Worm (Caenorhabditis elegans) whole organism, L1 larva: ENCODE measurements around the gene apd-3.

Experiments used
- aha-1 ChIP-seq: fragments of 150-350 bp; optimal IDR thresholded peaks from 2 replicates; lab custom pipeline; 2014; ENCODE audit warnings: missing biosample characterization, missing genetic modification characterization
- aly-2 ChIP-seq: fragments of 150-350 bp; optimal IDR thresholded peaks from 2 replicates; lab custom pipeline; 2014; ENCODE audit warnings: missing biosample characterization, missing genetic modification characterization
- blmp-1 ChIP-seq: fragments of 150-350 bp; optimal IDR thresholded peaks from 2 replicates; lab custom pipeline; 2014; ENCODE audit warnings: missing biosample characterization, missing genetic modification characterization
- ceh-63 ChIP-seq: fragments of 200-800 bp; sonication (Bioruptor generic); optimal IDR thresholded peaks from 2 replicates; lab custom pipeline; 2018; ENCODE audit warnings: mild to moderate bottlenecking, missing genetic modification characterization, missing compliant biosample characterization
- ceh-8 ChIP-seq: fragments of 200-800 bp; sonication (Bioruptor generic); optimal IDR thresholded peaks from 2 replicates; lab custom pipeline; 2018; ENCODE audit warnings: mild to moderate bottlenecking, missing genetic modification characterization, moderate library complexity, missing compliant biosample characterization
- ceh-82 ChIP-seq, 3 experiments: fragments of 150-350 bp in 1 of 3; sonication (generic microtip) in 2 of 3; optimal IDR thresholded peaks; 2 replicates each; lab custom pipeline; 2014 to 2017; ENCODE audit warnings: missing biosample characterization in 3 of 3, missing genetic modification characterization in 3 of 3
- ceh-88 ChIP-seq: fragments of 200-800 bp; sonication (Bioruptor generic); IDR thresholded peaks from 2 replicates; pipeline ENCODE4 v1.3.6; 2022; ENCODE audit warnings: missing genetic modification characterization, missing compliant biosample characterization
- ceh-90 ChIP-seq: sonication (generic microtip); optimal IDR thresholded peaks from 2 replicates; lab custom pipeline; 2016; ENCODE audit warnings: missing genetic modification characterization, missing compliant biosample characterization
- ces-1 ChIP-seq: fragments of 150-350 bp; optimal IDR thresholded peaks from 2 replicates; lab custom pipeline; 2014; ENCODE audit warnings: missing biosample characterization, missing genetic modification reagents, missing genetic modification characterization
- efl-1 ChIP-seq, 4 experiments: fragments of 150-350 bp; optimal IDR thresholded peaks in 3 of 4; peaks in 1 of 4; 1 replicate in 1 of 4; 2 replicates in 3 of 4; lab custom pipeline; 2014; ENCODE audit warnings: missing biosample characterization in 2 of 4, missing genetic modification characterization in 2 of 4, missing genetic modification reagents in 2 of 4
- efl-3 ChIP-seq: fragments of 200-800 bp; sonication (Bioruptor generic); optimal IDR thresholded peaks from 2 replicates; lab custom pipeline; 2018; ENCODE audit warnings: mild to moderate bottlenecking, missing genetic modification characterization, missing compliant biosample characterization
- ets-5 ChIP-seq: fragments of 200-800 bp; sonication (Bioruptor generic); IDR thresholded peaks from 2 replicates; pipeline ENCODE4 v1.3.6; 2022; ENCODE audit warnings: missing genetic modification characterization, missing compliant biosample characterization
- fkh-10 ChIP-seq: sonication (generic microtip); optimal IDR thresholded peaks from 2 replicates; lab custom pipeline; 2017; ENCODE audit warnings: missing biosample characterization, missing genetic modification reagents, missing genetic modification characterization
- fkh-4 ChIP-seq: sonication (generic microtip); optimal IDR thresholded peaks from 2 replicates; lab custom pipeline; 2016; ENCODE audit warnings: missing compliant biosample characterization, missing genetic modification characterization, borderline replicate concordance
- fkh-8 ChIP-seq: sonication (generic microtip); optimal IDR thresholded peaks from 2 replicates; lab custom pipeline; 2016; ENCODE audit warnings: mild to moderate bottlenecking, missing genetic modification characterization, missing compliant biosample characterization
- grh-1 ChIP-seq: fragments of 200-800 bp; sonication (Bioruptor generic); IDR thresholded peaks from 2 replicates; pipeline ENCODE4 v1.3.6; 2022; ENCODE audit warnings: missing genetic modification reagents, missing genetic modification characterization, missing compliant biosample characterization
- irx-1 ChIP-seq: sonication (generic microtip); optimal IDR thresholded peaks from 2 replicates; lab custom pipeline; 2016; ENCODE audit warnings: missing genetic modification characterization, missing compliant biosample characterization
- lin-13 ChIP-seq: fragments of 150-350 bp; optimal IDR thresholded peaks from 2 replicates; lab custom pipeline; 2014; ENCODE audit warnings: missing biosample characterization, missing genetic modification reagents, missing genetic modification characterization
- lin-14 ChIP-seq: fragments of 200-800 bp; sonication (Bioruptor generic); optimal IDR thresholded peaks from 2 replicates; lab custom pipeline; 2018; ENCODE audit warnings: mild to moderate bottlenecking, missing genetic modification characterization, moderate library complexity, missing compliant biosample characterization
- lin-35 ChIP-seq, 2 experiments: fragments of 150-350 bp; optimal IDR thresholded peaks; 2 replicates each; lab custom pipeline; 2014; ENCODE audit warnings: missing biosample characterization in 2 of 2, missing genetic modification characterization in 2 of 2, missing genetic modification reagents in 2 of 2
- lin-39 ChIP-seq: fragments of 150-350 bp; optimal IDR thresholded peaks from 2 replicates; lab custom pipeline; 2014; ENCODE audit warnings: missing biosample characterization, missing genetic modification reagents, missing genetic modification characterization
- lsy-2 ChIP-seq, 2 experiments: fragments of 150-350 bp; optimal IDR thresholded peaks; 2 replicates each; lab custom pipeline; 2014; ENCODE audit warnings: missing biosample characterization in 2 of 2, missing genetic modification characterization in 2 of 2
- mab-9 ChIP-seq: fragments of 200-800 bp; sonication (Bioruptor generic); IDR thresholded peaks from 2 replicates; pipeline ENCODE4 v1.3.6; 2022; ENCODE audit warnings: missing genetic modification reagents, missing genetic modification characterization, missing compliant biosample characterization
- mdl-1 ChIP-seq, 2 experiments: fragments of 150-350 bp; optimal IDR thresholded peaks; 2 replicates each; lab custom pipeline; 2014 to 2017; ENCODE audit warnings: missing biosample characterization in 2 of 2, missing genetic modification characterization in 2 of 2, inconsistent platforms in 1 of 2
- mef-2 ChIP-seq: fragments of 150-350 bp; optimal IDR thresholded peaks from 2 replicates; lab custom pipeline; 2014; ENCODE audit warnings: missing biosample characterization, missing genetic modification characterization
- mep-1 ChIP-seq: fragments of 150-350 bp; optimal IDR thresholded peaks from 2 replicates; lab custom pipeline; 2014; ENCODE audit warnings: missing biosample characterization, missing genetic modification characterization
- nhr-11 ChIP-seq: fragments of 150-350 bp; optimal IDR thresholded peaks from 2 replicates; lab custom pipeline; 2014; ENCODE audit warnings: missing biosample characterization, missing genetic modification characterization
- nhr-12 ChIP-seq: sonication (generic microtip); optimal IDR thresholded peaks from 2 replicates; lab custom pipeline; 2017; ENCODE audit warnings: missing biosample characterization, missing genetic modification characterization
- nhr-20 ChIP-seq: sonication (generic microtip); optimal IDR thresholded peaks from 2 replicates; lab custom pipeline; 2016; ENCODE audit warnings: mild to moderate bottlenecking, missing genetic modification characterization, missing compliant biosample characterization
- nhr-28 ChIP-seq: fragments of 150-350 bp; optimal IDR thresholded peaks from 2 replicates; lab custom pipeline; 2014; ENCODE audit warnings: missing biosample characterization, missing genetic modification characterization
- nhr-47 ChIP-seq: sonication (generic microtip); optimal IDR thresholded peaks from 2 replicates; lab custom pipeline; 2016; ENCODE audit warnings: mild to moderate bottlenecking, missing genetic modification characterization, moderate library complexity, missing compliant biosample characterization
- nhr-71 ChIP-seq: sonication (generic microtip); optimal IDR thresholded peaks from 2 replicates; lab custom pipeline; 2016; ENCODE audit warnings: mild to moderate bottlenecking, missing genetic modification characterization, moderate library complexity, missing compliant biosample characterization
- nhr-76 ChIP-seq: sonication (generic microtip); optimal IDR thresholded peaks from 2 replicates; lab custom pipeline; 2017; ENCODE audit warnings: missing biosample characterization, missing genetic modification characterization
- nhr-84 ChIP-seq: sonication (generic microtip); optimal IDR thresholded peaks from 2 replicates; lab custom pipeline; 2017; ENCODE audit warnings: missing biosample characterization, missing genetic modification characterization
- nhr-85 ChIP-seq: sonication (generic microtip); peaks from one replicate; lab custom pipeline; 2016; ENCODE audit warnings: missing genetic modification characterization, inconsistent platforms, missing compliant biosample characterization
- pax-3 ChIP-seq: fragments of 200-800 bp; sonication (Bioruptor generic); optimal IDR thresholded peaks from 2 replicates; lab custom pipeline; 2018; ENCODE audit warnings: mild to moderate bottlenecking, missing genetic modification characterization, moderate library complexity, missing compliant biosample characterization
- rnt-1 ChIP-seq: sonication (generic microtip); optimal IDR thresholded peaks from 2 replicates; lab custom pipeline; 2016; ENCODE audit warnings: mild to moderate bottlenecking, missing genetic modification characterization, moderate library complexity, missing compliant biosample characterization
- skn-1 ChIP-seq: fragments of 150-350 bp; optimal IDR thresholded peaks from 2 replicates; lab custom pipeline; 2014; ENCODE audit warnings: missing biosample characterization, missing genetic modification characterization
- snpc-4 ChIP-seq: fragments of 150-350 bp; optimal IDR thresholded peaks from 2 replicates; lab custom pipeline; 2014; ENCODE audit warnings: missing biosample characterization, missing genetic modification characterization
- snu-23 ChIP-seq: sonication (generic microtip); optimal IDR thresholded peaks from 2 replicates; lab custom pipeline; 2016; ENCODE audit warnings: missing genetic modification characterization, missing compliant biosample characterization
- sox-4 ChIP-seq: sonication (generic microtip); optimal IDR thresholded peaks from 2 replicates; lab custom pipeline; 2016; ENCODE audit warnings: missing genetic modification characterization, missing compliant biosample characterization
- swsn-7 ChIP-seq: sonication (generic microtip); optimal IDR thresholded peaks from 2 replicates; lab custom pipeline; 2016; ENCODE audit warnings: missing genetic modification characterization, missing compliant biosample characterization
- unc-86 ChIP-seq: sonication (generic microtip); optimal IDR thresholded peaks from 2 replicates; lab custom pipeline; 2016; ENCODE audit warnings: missing genetic modification characterization, missing compliant biosample characterization
- zag-1 ChIP-seq: fragments of 150-350 bp; optimal IDR thresholded peaks from 2 replicates; lab custom pipeline; 2014; ENCODE audit warnings: missing biosample characterization, missing genetic modification characterization

The apd-3 gene

DNA sequence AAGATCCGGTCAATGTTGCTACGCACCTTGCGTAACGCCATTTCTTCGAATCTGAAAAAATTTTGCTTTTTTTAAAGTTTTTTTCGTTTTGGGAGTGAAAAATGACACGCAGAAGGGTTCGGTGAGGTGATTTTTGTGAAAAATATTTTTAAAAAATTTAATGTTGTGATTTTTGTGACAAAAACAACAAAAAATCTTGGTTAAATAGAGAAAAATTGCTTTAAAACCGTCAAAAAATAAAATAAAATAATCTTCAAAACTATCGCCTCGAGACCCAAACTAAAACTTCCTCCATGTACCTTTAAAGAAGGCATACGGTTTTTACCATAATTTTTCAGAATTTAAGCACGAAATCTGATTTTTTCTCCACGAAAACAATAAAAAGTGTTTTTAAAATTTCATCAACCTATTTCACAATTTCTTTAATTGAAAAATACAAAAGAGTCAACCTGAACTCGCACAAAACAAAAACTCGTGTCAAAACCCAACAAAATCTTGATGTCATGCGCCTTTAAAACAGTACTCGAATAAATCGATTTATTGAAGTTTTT, at the start of gene apd-3:
Gene apd-3 (minus strand): TSS at position 51 of the 551 bp plus-strand sequence.
- TF ChIP-seq sox-4, result no peak
- TF ChIP-seq rnt-1, result no peak
- no peak for TF ChIP-seq mab-9 (GFP tag; lab: Robert Waterston, UW)
- TF ChIP-seq mef-2 (tag; lab: Kevin White, UChicago), result no peak
- no peak for TF ChIP-seq ceh-82 (tag; optimal IDR thresholded peaks at IDR 0.05; lab: Kevin White, UChicago)
- TF ChIP-seq pax-3 (tag; lab: Kevin White, UChicago), result no peak
- TF ChIP-seq ceh-88, result no peak
- TF ChIP-seq ces-1 (GFP tag; lab: Kevin White, UChicago), result no peak
- TF ChIP-seq aha-1 (tag; lab: Kevin White, UChicago), result no peak
- no peak for TF ChIP-seq snpc-4 (tag; lab: Kevin White, UChicago)
- TF ChIP-seq nhr-71 (tag; lab: Kevin White, UChicago), result no peak
- no peak for TF ChIP-seq swsn-7 (tag; lab: Kevin White, UChicago)
- no peak for TF ChIP-seq nhr-47 (tag; lab: Kevin White, UChicago)
- TF ChIP-seq nhr-11 (tag; lab: Kevin White, UChicago), result no peak
- no peak for TF ChIP-seq ceh-8 (GFP tag; lab: Kevin White, UChicago)

DNA sequence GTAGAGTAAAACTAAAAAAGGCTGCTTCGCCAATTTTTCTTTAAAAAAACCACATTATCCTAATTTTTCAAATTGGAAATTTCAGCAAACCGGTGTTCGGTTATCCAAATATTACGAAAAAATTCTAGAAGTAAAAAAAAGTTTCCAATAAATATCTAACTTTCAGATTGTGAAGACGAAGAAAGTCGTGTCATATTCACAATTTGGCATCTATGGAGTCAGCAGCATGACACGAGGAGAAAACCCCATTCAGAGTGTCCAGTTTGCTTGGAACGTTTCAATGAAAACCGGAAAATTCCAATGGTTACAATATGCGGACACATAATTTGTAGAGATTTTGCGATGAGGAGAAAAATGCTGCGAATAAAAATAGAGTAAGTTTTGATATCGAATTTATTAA, 49.1 kb upstream of the apd-3 start, which contains the start of gene Y49F6A.12:
Gene Y49F6A.12 (plus strand): TSS at position 301 of the 400 bp plus-strand sequence.
- TF ChIP-seq nhr-12 (tag; lab: Kevin White, UChicago), result no peak
- TF ChIP-seq nhr-47 (tag; lab: Kevin White, UChicago), result no peak
- TF ChIP-seq fkh-8, result no peak
- no peak for TF ChIP-seq mdl-1 (tag; optimal IDR thresholded peaks at IDR 0.05; lab: Kevin White, UChicago)
- TF ChIP-seq efl-3 (GFP tag; lab: Kevin White, UChicago), result no peak
- TF ChIP-seq unc-86 (tag; lab: Kevin White, UChicago), result no peak
- TF ChIP-seq lsy-2 (tag; optimal IDR thresholded peaks at IDR 0.05; lab: Kevin White, UChicago), result no peak
- TF ChIP-seq mep-1, result no peak
- no peak for TF ChIP-seq nhr-28
- TF ChIP-seq sox-4, result no peak

ce11 chrII:3583402-3583801, 37.2 kb upstream of the apd-3 start, which contains the start of gene srh-60:
TSS of gene srh-60 (plus strand) at chrII:3583702.
- TF ChIP-seq nhr-12 (tag; lab: Kevin White, UChicago) (no peak), nhr-85 (tag; lab: Kevin White, UChicago) (no peak), skn-1 (no peak), efl-1 (optimal IDR thresholded peaks at IDR 0.05; lab: Kevin White, UChicago) (no peak), efl-1 (GFP tag; optimal IDR thresholded peaks at IDR 0.05 in 1 of 2; lab: Kevin White, UChicago) (no peak), nhr-76 (tag; lab: Kevin White, UChicago) (no peak), snu-23 (GFP tag; lab: Kevin White, UChicago) (no peak), nhr-28 (no peak), blmp-1 (tag; lab: Kevin White, UChicago) (no peak), zag-1 (tag; lab: Kevin White, UChicago) (no peak), ceh-63 (GFP tag; lab: Kevin White, UChicago) (no peak), sox-4 (no peak), fkh-4 (no peak), rnt-1 (no peak), aly-2 (tag; lab: Kevin White, UChicago) (no peak), nhr-84 (tag; lab: Kevin White, UChicago) (no peak)
- TF ChIP-seq, all 84 proteins: peak for 0

ce11 chrII:3581752-3582151, 35.5 kb upstream of the apd-3 start, which contains the start of gene srh-59:
TSS of gene srh-59 (plus strand) at chrII:3582052.
- TF ChIP-seq lsy-2 (tag; optimal IDR thresholded peaks at IDR 0.05; lab: Kevin White, UChicago), result no peak
- TF ChIP-seq ces-1 (GFP tag; lab: Kevin White, UChicago), result no peak
- TF ChIP-seq grh-1 (GFP tag; lab: Robert Waterston, UW), result no peak
- no peak for TF ChIP-seq ceh-90
- TF ChIP-seq lin-14 (GFP tag; lab: Kevin White, UChicago), result no peak
- TF ChIP-seq fkh-10 (GFP tag; lab: Kevin White, UChicago), result no peak
- TF ChIP-seq irx-1 (tag; lab: Kevin White, UChicago), result no peak
- TF ChIP-seq mep-1, result no peak
- no peak for TF ChIP-seq lin-35 (GFP tag; optimal IDR thresholded peaks at IDR 0.05; lab: Kevin White, UChicago)
- no peak for TF ChIP-seq lin-39 (tag; lab: Kevin White, UChicago)
- no peak for TF ChIP-seq ets-5 (GFP tag; lab: Robert Waterston, UW)
- TF ChIP-seq mef-2 (tag; lab: Kevin White, UChicago), result no peak
- no peak for TF ChIP-seq lin-13 (GFP tag; lab: Kevin White, UChicago)
- no peak for TF ChIP-seq nhr-20 (tag; lab: Kevin White, UChicago)
